Fruit fly (Drosophila melanogaster) whole organism, prepupa: Measurements from ENCODE around the gene CG43348.

Experiments
- CG10669 ChIP-seq: fragments of 200-800 bp; sonication (Bioruptor generic); optimal IDR thresholded peaks from 3 replicates; lab custom pipeline; 2018; ENCODE audit warnings: missing biosample characterization, mild to moderate bottlenecking, missing genetic modification characterization, moderate library complexity
- CG11294 ChIP-seq: fragments of 200-800 bp; sonication (Bioruptor generic); IDR thresholded peaks from 2 replicates; pipeline ENCODE4 v1.3.6; 2022; ENCODE audit warnings: missing biosample characterization, missing genetic modification characterization
- CG11762 ChIP-seq: fragments of 200-800 bp; sonication (Bioruptor generic); optimal IDR thresholded peaks from 3 replicates; lab custom pipeline; 2016; ENCODE audit warnings: missing biosample characterization, missing genetic modification characterization; ENCODE audit not compliant: insufficient read depth
- CG11902 ChIP-seq: fragments of 200-800 bp; sonication (Bioruptor generic); optimal IDR thresholded peaks from 3 replicates; lab custom pipeline; 2016; ENCODE audit warnings: missing biosample characterization, missing genetic modification characterization
- CG15336 ChIP-seq: fragments of 200-800 bp; sonication (Bioruptor generic); IDR thresholded peaks from 2 replicates; pipeline ENCODE4 v1.3.6; 2022; ENCODE audit warnings: missing biosample characterization, missing genetic modification characterization
- CG1621 ChIP-seq: fragments of 200-800 bp; sonication (Bioruptor generic); optimal IDR thresholded peaks from 3 replicates; lab custom pipeline; 2018; ENCODE audit warnings: missing biosample characterization, mild to moderate bottlenecking, missing genetic modification characterization
- CG3032 ChIP-seq: fragments of 200-800 bp; optimal IDR thresholded peaks from 2 replicates; lab custom pipeline; 2019; ENCODE audit warnings: missing biosample characterization, mild to moderate bottlenecking, missing genetic modification characterization, moderate library complexity
- CG31627 ChIP-seq: fragments of 200-800 bp; sonication (Bioruptor generic); optimal IDR thresholded peaks from 3 replicates; lab custom pipeline; 2016; ENCODE audit warnings: missing biosample characterization, missing genetic modification characterization
- CG34406 ChIP-seq: fragments of 200-800 bp; sonication (Bioruptor generic); optimal IDR thresholded peaks from 3 replicates; lab custom pipeline; 2016; ENCODE audit warnings: missing biosample characterization, missing genetic modification characterization
- CG3919 ChIP-seq: fragments of 200-800 bp; sonication (Bioruptor generic); optimal IDR thresholded peaks from 3 replicates; lab custom pipeline; 2016; ENCODE audit warnings: missing biosample characterization, missing genetic modification characterization
- CG6276 ChIP-seq: fragments of 200-800 bp; sonication (Bioruptor generic); optimal IDR thresholded peaks from 2 replicates; lab custom pipeline; 2017; ENCODE audit warnings: missing biosample characterization, mild to moderate bottlenecking, missing genetic modification characterization
- CG6792 ChIP-seq: fragments of 200-800 bp; sonication (Bioruptor generic); optimal IDR thresholded peaks from 3 replicates; lab custom pipeline; 2016; ENCODE audit warnings: missing biosample characterization, missing genetic modification characterization
- CG6854 ChIP-seq: fragments of 200-800 bp; sonication (Bioruptor generic); optimal IDR thresholded peaks from 2 replicates; lab custom pipeline; 2017; ENCODE audit warnings: missing biosample characterization, mild to moderate bottlenecking, missing genetic modification characterization
- CG8319 ChIP-seq: fragments of 200-800 bp; sonication (Bioruptor generic); optimal IDR thresholded peaks from 3 replicates; lab custom pipeline; 2016; ENCODE audit warnings: missing biosample characterization, missing genetic modification characterization
- CG8632 ChIP-seq: fragments of 200-800 bp; sonication (Bioruptor generic); optimal IDR thresholded peaks from 3 replicates; lab custom pipeline; 2016; ENCODE audit warnings: missing biosample characterization, missing genetic modification characterization
- CG9139 ChIP-seq: fragments of 200-800 bp; sonication (Bioruptor generic); optimal IDR thresholded peaks from 3 replicates; lab custom pipeline; 2017; ENCODE audit warnings: missing biosample characterization, mild to moderate bottlenecking, missing genetic modification characterization
- Eip78C ChIP-seq: fragments of 200-800 bp; sonication (Bioruptor generic); peaks from one replicate; lab custom pipeline; 2016; ENCODE audit warnings: missing biosample characterization, missing genetic modification characterization
- Ets96B ChIP-seq: fragments of 200-800 bp; optimal IDR thresholded peaks from 2 replicates; lab custom pipeline; 2019; ENCODE audit warnings: missing biosample characterization, mild to moderate bottlenecking, missing genetic modification characterization, moderate library complexity
- Gug ChIP-seq: fragments of 200-800 bp; sonication (Bioruptor generic); IDR thresholded peaks from 2 replicates; pipeline ENCODE4 v1.3.6; 2022; ENCODE audit warnings: missing biosample characterization, missing genetic modification characterization
- Hr38 ChIP-seq: sonication (Bioruptor generic); optimal IDR thresholded peaks from 2 replicates; lab custom pipeline; 2016; ENCODE audit warnings: missing biosample characterization, missing genetic modification characterization
- Hr39 ChIP-seq: fragments of 200-800 bp; sonication (Bioruptor generic); optimal IDR thresholded peaks from 2 replicates; lab custom pipeline; 2016; ENCODE audit warnings: missing biosample characterization, missing genetic modification characterization
- Lpt ChIP-seq: fragments of 200-800 bp; sonication (Bioruptor generic); optimal IDR thresholded peaks from 3 replicates; lab custom pipeline; 2016; ENCODE audit warnings: missing biosample characterization, missing genetic modification characterization
- Smox ChIP-seq: fragments of 200-800 bp; sonication (Bioruptor generic); optimal IDR thresholded peaks from 3 replicates; lab custom pipeline; 2016; ENCODE audit warnings: missing biosample characterization, missing genetic modification characterization
- Sox102F ChIP-seq: fragments of 200-800 bp; sonication (Bioruptor generic); optimal IDR thresholded peaks from 2 replicates; lab custom pipeline; 2016; ENCODE audit warnings: missing biosample characterization, mild to moderate bottlenecking, missing genetic modification characterization
- Sox14 ChIP-seq: fragments of 200-800 bp; sonication (Bioruptor generic); optimal IDR thresholded peaks from 3 replicates; lab custom pipeline; 2016; ENCODE audit warnings: missing biosample characterization, missing genetic modification characterization
- Sox15 ChIP-seq: fragments of 200-800 bp; sonication (Bioruptor generic); optimal IDR thresholded peaks from 3 replicates; lab custom pipeline; 2016; ENCODE audit warnings: missing biosample characterization, missing genetic modification characterization
- acj6 ChIP-seq: fragments of 200-800 bp; sonication (Bioruptor generic); optimal IDR thresholded peaks from 3 replicates; lab custom pipeline; 2016; ENCODE audit warnings: missing biosample characterization, missing genetic modification characterization
- cyc ChIP-seq: fragments of 200-800 bp; sonication (Bioruptor generic); optimal IDR thresholded peaks from 3 replicates; lab custom pipeline; 2016; ENCODE audit warnings: missing biosample characterization, missing genetic modification characterization
- dsx ChIP-seq: fragments of 200-800 bp; optimal IDR thresholded peaks from 3 replicates; lab custom pipeline; 2019; ENCODE audit warnings: missing biosample characterization, mild to moderate bottlenecking, missing genetic modification characterization, moderate library complexity; ENCODE audit not compliant: poor library complexity, severe bottlenecking
- eg ChIP-seq: fragments of 200-800 bp; sonication (Bioruptor generic); IDR thresholded peaks from 3 replicates; pipeline ENCODE4 v1.3.6; 2022; ENCODE audit warnings: missing biosample characterization, missing genetic modification characterization
- esn ChIP-seq: fragments of 200-800 bp; sonication (Bioruptor generic); optimal IDR thresholded peaks from 2 replicates; lab custom pipeline; 2016; ENCODE audit warnings: missing biosample characterization, mild to moderate bottlenecking, missing genetic modification characterization, moderate library complexity
- fd59A ChIP-seq: fragments of 200-800 bp; sonication (Bioruptor generic); optimal IDR thresholded peaks from 2 replicates; lab custom pipeline; 2017; ENCODE audit warnings: missing biosample characterization, mild to moderate bottlenecking, missing genetic modification characterization, missing genetic modification reagents
- fd85E ChIP-seq: fragments of 200-800 bp; sonication (Bioruptor generic); optimal IDR thresholded peaks from 3 replicates; lab custom pipeline; 2016; ENCODE audit warnings: missing biosample characterization, missing genetic modification characterization
- fkh ChIP-seq: fragments of 200-800 bp; sonication (Bioruptor generic); optimal IDR thresholded peaks from 3 replicates; lab custom pipeline; 2017; ENCODE audit warnings: missing biosample characterization, mild to moderate bottlenecking, missing genetic modification characterization, moderate library complexity
- lz ChIP-seq: fragments of 200-800 bp; sonication (Bioruptor generic); optimal IDR thresholded peaks from 3 replicates; lab custom pipeline; 2016; ENCODE audit warnings: missing biosample characterization, missing genetic modification characterization
- net ChIP-seq: fragments of 200-800 bp; sonication (Bioruptor generic); optimal IDR thresholded peaks from 3 replicates; lab custom pipeline; 2016; ENCODE audit warnings: missing biosample characterization, missing genetic modification characterization
- svp ChIP-seq: fragments of 200-800 bp; sonication (Bioruptor generic); peaks from one replicate; lab custom pipeline; 2016; ENCODE audit warnings: missing biosample characterization, missing genetic modification characterization
- topi ChIP-seq: fragments of 200-800 bp; sonication (Bioruptor generic); optimal IDR thresholded peaks from 3 replicates; lab custom pipeline; 2016; ENCODE audit warnings: missing biosample characterization, missing genetic modification characterization

CG43348 gene

DNA sequence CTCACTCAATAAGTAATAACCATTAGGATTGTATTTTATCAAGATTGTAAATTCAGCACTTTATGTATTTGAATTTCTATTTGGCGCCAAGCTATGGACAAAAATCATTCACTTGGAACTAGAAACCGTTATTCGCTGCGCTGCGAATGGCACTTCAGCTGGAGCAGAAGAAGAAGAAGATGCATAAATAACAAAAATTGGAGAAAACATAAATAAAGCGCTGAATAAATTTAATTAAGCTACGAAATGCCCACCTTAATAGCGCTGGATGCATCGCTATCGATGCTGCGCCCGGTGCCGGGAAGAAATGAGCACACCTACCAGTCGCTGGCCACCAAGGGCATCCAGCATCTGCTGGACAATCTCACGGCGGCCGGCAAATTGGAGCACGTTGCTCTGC is 34.9 kb upstream of the CG43348 start, which contains the start of gene IntS14:
TSS of gene IntS14 (plus strand) at position 150 of the 400 bp plus-strand sequence.
- no peak for TF ChIP-seq fkh (GFP tag; lab: Kevin White, UChicago)
- TF ChIP-seq CG6854 (GFP tag; lab: Kevin White, UChicago) = no peak
- TF ChIP-seq eg (GFP tag; lab: Robert Waterston, UW) = no peak
- TF ChIP-seq Hr39 (GFP tag; lab: Kevin White, UChicago) = no peak
- TF ChIP-seq CG11294 (GFP tag; lab: Robert Waterston, UW) = no peak
- no peak for TF ChIP-seq net (GFP tag; lab: Kevin White, UChicago)
- TF ChIP-seq, all 60 proteins: peak for 0

DNA sequence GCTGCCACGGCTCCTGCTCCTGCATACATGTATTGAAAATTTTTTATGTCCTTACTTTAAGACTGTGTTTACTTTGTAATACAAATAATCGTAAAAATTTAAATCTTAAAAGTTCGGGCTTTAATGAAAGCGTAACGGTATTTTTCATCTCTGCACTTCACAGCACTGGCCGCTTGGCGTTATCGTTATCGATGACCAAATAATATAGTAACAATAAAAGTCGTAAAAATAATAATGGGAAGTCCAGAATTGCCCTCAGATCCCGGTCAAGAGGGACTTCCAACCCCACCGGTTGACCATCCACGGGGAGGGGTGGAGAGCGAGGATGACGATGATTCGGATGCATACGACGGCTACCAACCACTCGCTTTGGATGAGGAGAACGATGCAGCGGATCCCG is 32.9 kb upstream of the CG43348 start, which contains the start of gene CG14341:
TSS of gene CG14341 (plus strand) at position 181 of the 400 bp plus-strand sequence.
- TF ChIP-seq svp (GFP tag; lab: Kevin White, UChicago) (peak; percentile 66), esn (GFP tag; lab: Kevin White, UChicago) (peak; percentile 26), lz (GFP tag; lab: Kevin White, UChicago) (no peak)

DNA sequence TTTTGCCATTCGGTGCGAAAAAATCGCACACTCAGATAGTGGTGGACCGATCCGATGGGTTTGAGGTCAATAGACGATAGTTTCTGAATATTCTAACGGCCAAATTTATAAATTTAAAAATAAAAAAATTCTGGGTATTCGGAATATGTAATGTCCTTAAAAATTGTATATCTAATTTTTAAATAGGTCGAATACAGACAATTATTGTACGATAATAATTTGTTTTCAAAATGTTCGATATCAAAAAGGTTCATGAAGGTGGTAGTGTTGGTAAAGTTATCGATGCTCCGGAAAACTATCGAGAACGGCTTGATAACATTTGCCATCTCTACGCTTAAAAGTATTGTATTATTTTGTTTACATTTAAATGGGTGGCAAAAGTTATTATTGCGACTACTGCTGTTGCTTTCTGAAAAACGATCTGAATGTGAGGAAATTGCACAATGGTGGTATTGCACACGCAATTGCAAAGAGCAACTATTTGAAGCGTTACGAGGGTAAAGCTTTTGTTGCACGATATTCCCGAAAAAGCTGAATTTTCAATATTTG is 29.3 kb upstream of the CG43348 start, which contains the start of the genes CG31922 and Plap:
TSS of gene CG31922 (plus strand) at position 315 of the 549 bp plus-strand sequence.
TSS of gene Plap (minus strand) at position 499 of the 549 bp plus-strand sequence.
- TF ChIP-seq acj6 (GFP tag; lab: Kevin White, UChicago) (no peak), Sox14 (GFP tag; lab: Kevin White, UChicago) (peak; percentile 89), CG34406 (GFP tag; lab: Kevin White, UChicago) (peak; percentile 60), Hr38 (no peak), fd59A (GFP tag; lab: Kevin White, UChicago) (peak; percentile 1), topi (GFP tag; lab: Kevin White, UChicago) (peak; percentile 69), net (GFP tag; lab: Kevin White, UChicago) (peak; percentile 18), CG15336 (GFP tag; lab: Robert Waterston, UW) (no peak), Hr39 (GFP tag; lab: Kevin White, UChicago) (peak; percentile 63), cyc (GFP tag; lab: Kevin White, UChicago) (peak; percentile 66), CG6792 (peak; percentile 59), Eip78C (GFP tag; lab: Kevin White, UChicago) (peak; percentile 89), svp (GFP tag; lab: Kevin White, UChicago) (peak; percentile 97), dsx (peak; percentile 87), CG10669 (no peak), lz (GFP tag; lab: Kevin White, UChicago) (peak; percentile 78), eg (GFP tag; lab: Robert Waterston, UW) (no peak), Gug (GFP tag; lab: Robert Waterston, UW) (no peak), CG31627 (GFP tag; lab: Kevin White, UChicago) (peak; percentile 74), Smox (GFP tag; lab: Kevin White, UChicago) (no peak), CG11902 (GFP tag; lab: Kevin White, UChicago) (peak; percentile 40), CG6276 (GFP tag; lab: Kevin White, UChicago) (no peak), CG3032 (tag; lab: Kevin White, UChicago) (peak; percentile 67), CG8632 (peak; percentile 17), CG11762 (GFP tag; lab: Kevin White, UChicago) (no peak), CG3919 (GFP tag; lab: Kevin White, UChicago) (peak; percentile 51), fkh (GFP tag; lab: Kevin White, UChicago) (no peak), Sox102F (GFP tag; lab: Kevin White, UChicago) (no peak), CG1621 (no peak), fd85E (GFP tag; lab: Kevin White, UChicago) (no peak), Lpt (GFP tag; lab: Kevin White, UChicago) (peak; percentile 3), esn (GFP tag; lab: Kevin White, UChicago) (peak; percentile 82), CG11294 (GFP tag; lab: Robert Waterston, UW) (no peak), CG8319 (GFP tag; lab: Kevin White, UChicago) (no peak), CG9139 (GFP tag; lab: Kevin White, UChicago) (no peak), CG6854 (GFP tag; lab: Kevin White, UChicago) (no peak), Sox15 (GFP tag; lab: Kevin White, UChicago) (peak; percentile 45), Ets96B (tag; lab: Kevin White, UChicago) (peak; percentile 58)
